Worm (Caenorhabditis elegans) whole organism, young adult: Measurements from ENCODE around the gene pat-9.

Experiments used
- F52B5.7 ChIP-seq: sonication (generic microtip); optimal IDR thresholded peaks from 2 replicates; lab custom pipeline; 2016; ENCODE audit warnings: mild to moderate bottlenecking, missing genetic modification characterization, missing compliant biosample characterization
- Y53F4B.3 ChIP-seq: fragments of 200-800 bp; sonication (Bioruptor generic); IDR thresholded peaks from 2 replicates; pipeline ENCODE4 v1.3.6; 2022; ENCODE audit warnings: missing genetic modification reagents, missing genetic modification characterization, missing compliant biosample characterization
- athp-1 ChIP-seq: sonication (generic microtip); optimal IDR thresholded peaks from 2 replicates; lab custom pipeline; 2017; ENCODE audit warnings: mild to moderate bottlenecking, missing genetic modification characterization, missing compliant biosample characterization
- hlh-12 ChIP-seq: sonication (generic microtip); optimal IDR thresholded peaks from 2 replicates; lab custom pipeline; 2016; ENCODE audit warnings: missing genetic modification characterization, missing compliant biosample characterization
- lsl-1 ChIP-seq: fragments of 200-800 bp; sonication (Bioruptor generic); optimal IDR thresholded peaks from 2 replicates; lab custom pipeline; 2018; ENCODE audit warnings: mild to moderate bottlenecking, missing genetic modification characterization, moderate library complexity, missing compliant biosample characterization
- nhr-90 ChIP-seq: sonication (generic microtip); optimal IDR thresholded peaks from 2 replicates; lab custom pipeline; 2016; ENCODE audit warnings: missing genotype, mild to moderate bottlenecking, missing genetic modification characterization, missing compliant biosample characterization
- sea-2 ChIP-seq: fragments of 200-800 bp; sonication (Bioruptor generic); IDR thresholded peaks from 2 replicates; pipeline ENCODE4 v1.3.6; 2022; ENCODE audit warnings: missing genetic modification characterization, missing compliant biosample characterization
- snpc-3.4 ChIP-seq: sonication (generic microtip); optimal IDR thresholded peaks from 2 replicates; lab custom pipeline; 2017; ENCODE audit warnings: missing genetic modification characterization, mild to moderate bottlenecking, missing compliant biosample characterization, antibody characterized with exemption, moderate library complexity, missing genotype, missing genetic modification reagents
- snpc-4 ChIP-seq, 5 experiments: fragments of 150-350 bp in 1 of 5; sonication (generic microtip) in 4 of 5; optimal IDR thresholded peaks; 2 replicates each; lab custom pipeline; 2014 to 2018; ENCODE audit warnings: missing genetic modification characterization in 5 of 5, missing biosample characterization in 3 of 5, antibody characterized with exemption in 2 of 5, mild to moderate bottlenecking in 2 of 5, missing compliant biosample characterization in 2 of 5, missing genotype in 2 of 5, moderate library complexity in 2 of 5, missing genetic modification reagents in 1 of 5

DNA sequence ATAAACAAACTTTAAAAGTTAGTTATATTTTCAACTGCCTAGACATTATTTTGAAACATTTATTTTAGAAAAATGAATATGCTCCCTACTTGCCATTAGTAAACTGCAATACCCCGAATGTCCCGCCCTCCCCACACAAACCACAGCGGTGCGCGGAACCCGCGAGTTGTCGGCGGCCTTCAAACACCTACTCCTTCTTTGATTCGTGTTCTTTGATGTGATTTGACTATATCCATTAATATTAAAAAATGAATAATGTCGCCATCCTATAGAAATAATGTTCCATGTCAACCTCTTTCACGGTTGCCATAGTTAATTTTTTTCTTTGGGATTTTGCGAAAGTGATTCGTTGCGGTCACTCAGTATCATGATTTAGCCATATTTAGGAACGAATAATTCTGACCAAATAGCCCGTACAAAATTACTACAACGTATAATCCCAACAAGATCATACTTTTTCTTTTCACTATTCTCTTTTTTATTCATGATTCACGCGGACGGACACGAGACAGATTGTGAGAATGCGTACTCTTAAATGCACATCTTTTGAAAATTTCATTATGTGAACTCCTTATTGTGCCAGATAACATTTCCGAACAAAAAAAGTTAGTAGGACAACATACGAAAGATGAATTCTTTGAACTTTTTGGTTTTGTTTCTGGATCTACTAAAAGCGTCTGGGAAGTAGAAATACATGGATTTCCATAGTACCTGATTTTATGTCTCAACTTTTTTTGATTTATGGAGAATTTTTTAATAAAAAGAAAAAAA lies 28.0 kb downstream of the pat-9 start:
- no peak for TF ChIP-seq F52B5.7 (tag; lab: Kevin White, UChicago)
- no peak for TF ChIP-seq lsl-1 (GFP tag; lab: Kevin White, UChicago)
- no peak for TF ChIP-seq Y53F4B.3 (GFP tag; lab: Robert Waterston, UW)
- TF ChIP-seq hlh-12 (tag; lab: Kevin White, UChicago): no peak
- TF ChIP-seq snpc-4 (GFP tag; optimal IDR thresholded peaks at IDR 0.05; lab: Kevin White, UChicago): peak; percentile 95
- peak; percentile 85 to 98 (median 94) for TF ChIP-seq snpc-4 (tag; optimal IDR thresholded peaks at IDR 0.05; lab: Kevin White, UChicago)
- TF ChIP-seq nhr-90 (tag; lab: Kevin White, UChicago): no peak
- no peak for TF ChIP-seq sea-2
- peak; percentile 94 for TF ChIP-seq snpc-3.4 (tag; lab: Kevin White, UChicago)
- TF ChIP-seq athp-1 (tag; lab: Kevin White, UChicago): no peak
